Worm (Caenorhabditis elegans): ENCODE data around the gene prk-2.

The prk-2 gene

DNA sequence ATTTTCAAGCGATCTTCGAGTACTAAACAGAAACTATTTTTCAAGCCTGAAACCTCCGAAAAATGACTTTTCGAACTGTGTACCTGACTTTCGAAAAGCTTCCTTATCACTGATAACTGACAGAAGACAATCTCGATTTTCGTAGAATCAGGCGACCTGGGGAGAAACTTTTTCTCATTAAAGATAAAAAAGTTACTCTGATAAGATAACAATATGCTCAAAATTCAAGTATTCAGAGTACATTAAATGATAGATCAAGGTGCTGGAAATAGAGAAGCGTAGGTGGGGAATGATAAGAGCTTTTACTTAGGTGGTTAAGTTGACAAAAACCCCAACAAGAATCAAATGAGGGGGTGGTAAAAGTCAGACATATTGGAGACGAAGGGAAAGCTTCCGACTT lies at the start of gene prk-2 (continued):
- TF ChIP-seq ctbp-1 (GFP tag; IDR thresholded peaks at IDR 0.05), result no peak

DNA sequence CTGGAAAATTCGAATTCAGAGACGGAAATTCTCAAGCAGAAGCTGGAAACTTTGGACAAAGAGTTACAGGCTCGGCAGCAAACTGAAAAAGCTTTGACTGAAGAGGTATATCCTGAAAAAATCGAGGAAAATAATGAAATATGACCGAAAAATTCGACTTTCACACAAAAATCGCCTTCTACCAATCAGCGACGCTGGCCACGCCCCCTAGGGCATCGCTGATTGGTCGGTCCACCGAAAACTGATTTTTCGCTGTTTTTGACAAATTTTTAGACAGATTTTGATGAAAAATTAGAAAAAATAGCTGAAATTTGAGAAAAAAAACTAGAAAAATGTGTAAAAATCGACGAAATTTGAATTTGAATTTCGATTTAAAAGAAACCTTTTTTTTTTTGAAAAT lies 48.9 kb upstream of the prk-2 start:
- TF ChIP-seq tra-1 (GFP tag; IDR thresholded peaks at IDR 0.05), result no peak
- no peak for TF ChIP-seq arid-1 (GFP tag; conservative IDR thresholded peaks at IDR 0.05)
- TF ChIP-seq R02D3.7 (tag; optimal IDR thresholded peaks at IDR 0.05), result no peak
- TF ChIP-seq spr-3 (GFP tag; optimal IDR thresholded peaks at IDR 0.05), result no peak
- TF ChIP-seq T26A8.4 (GFP tag; IDR thresholded peaks at IDR 0.05), result no peak
- TF ChIP-seq Y105C5A.15 (GFP tag; IDR thresholded peaks at IDR 0.05), result no peak
- no peak for TF ChIP-seq lim-7 (GFP tag; IDR thresholded peaks at IDR 0.05)
- TF ChIP-seq lin-39 (tag; optimal IDR thresholded peaks at IDR 0.05), result no peak
- no peak for TF ChIP-seq zip-11 (GFP tag; IDR thresholded peaks at IDR 0.05)
- TF ChIP-seq Y48G9A.11 (GFP tag; IDR thresholded peaks at IDR 0.05), result no peak
- no peak for TF ChIP-seq zip-2 (tag; optimal IDR thresholded peaks at IDR 0.05)

DNA sequence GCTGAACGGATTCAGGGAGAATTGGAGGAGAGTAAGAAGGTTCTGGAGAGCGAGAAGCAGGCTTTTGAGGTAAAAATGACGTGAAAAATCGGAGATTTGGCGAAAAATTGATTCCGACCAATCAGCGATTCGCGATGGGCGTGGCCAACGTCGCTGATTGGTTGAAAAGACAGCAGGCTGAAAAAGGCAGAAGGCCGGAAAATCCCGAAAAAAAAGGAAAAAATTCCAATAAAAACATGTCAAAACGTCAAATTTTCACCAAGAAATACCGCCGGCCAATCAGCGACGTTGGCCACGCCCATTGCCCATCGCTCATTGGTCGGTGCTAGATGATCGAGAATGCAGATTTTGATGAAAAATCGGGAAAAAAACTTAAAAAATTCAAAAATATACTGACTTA lies 47.4 kb upstream of the prk-2 start:
- TF ChIP-seq fkh-10 (GFP tag; optimal IDR thresholded peaks at IDR 0.05) (no peak), F26F4.8 (GFP tag; conservative IDR thresholded peaks at IDR 0.05) (no peak), ZK546.5 (tag; optimal IDR thresholded peaks at IDR 0.05) (no peak), hif-1 (tag; optimal IDR thresholded peaks at IDR 0.05) (no peak), saeg-2 (GFP tag; IDR thresholded peaks at IDR 0.05) (no peak), nhr-6 (tag; optimal IDR thresholded peaks at IDR 0.05) (no peak), nhr-102 (tag; optimal IDR thresholded peaks at IDR 0.05) (no peak), hmg-1.1 (GFP tag; IDR thresholded peaks at IDR 0.05) (no peak), lin-13 (GFP tag; optimal IDR thresholded peaks at IDR 0.05) (no peak)

DNA sequence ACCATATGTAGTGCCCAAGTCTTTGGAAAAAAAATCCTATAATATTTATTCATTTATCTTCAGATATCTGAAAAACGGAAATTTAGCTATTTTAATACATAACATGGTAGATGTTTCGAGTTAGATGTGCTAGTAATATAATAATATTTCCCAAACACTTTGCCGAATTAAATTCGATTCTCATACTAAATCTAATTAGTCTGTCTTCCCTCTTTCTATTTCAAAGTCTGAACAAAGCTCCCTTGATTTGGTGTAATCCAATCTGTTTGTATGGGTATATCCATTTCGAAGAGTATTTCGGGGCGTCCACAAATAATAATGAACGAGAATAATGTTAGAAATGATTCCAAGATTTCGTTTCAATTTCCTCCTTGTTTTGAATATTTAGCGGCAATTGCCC lies 44.4 kb upstream of the prk-2 start:
- TF ChIP-seq ces-1 (GFP tag; optimal IDR thresholded peaks at IDR 0.05), result peak; percentile 19
- no peak for TF ChIP-seq zfp-3 (GFP tag; conservative IDR thresholded peaks at IDR 0.05)
- no peak for TF ChIP-seq ZK337.2 (GFP tag; IDR thresholded peaks at IDR 0.05)

DNA sequence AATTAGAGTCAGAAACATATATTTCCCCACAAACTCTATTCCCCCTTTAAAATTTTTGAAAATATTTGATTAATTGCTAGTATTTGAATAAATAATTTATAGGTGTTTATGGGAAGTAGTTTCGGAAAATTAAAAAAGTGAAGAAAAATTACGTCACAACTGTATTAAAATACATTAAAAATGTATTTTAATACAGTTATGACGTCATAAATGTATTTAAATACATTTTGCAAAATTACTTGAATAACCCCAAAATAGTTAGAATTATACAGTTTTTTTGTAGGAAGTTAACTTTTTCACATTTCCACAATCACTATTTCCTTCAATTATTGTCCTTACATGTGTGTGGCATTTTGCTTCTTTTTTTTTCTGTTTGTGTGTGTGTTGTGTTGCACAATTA lies 43.4 kb upstream of the prk-2 start:
- TF ChIP-seq madf-5 (GFP tag; IDR thresholded peaks at IDR 0.05) (no peak), duxl-1 (tag; optimal IDR thresholded peaks at IDR 0.05; ENCODE audit: poor library complexity) (no peak), aha-1 (tag) (peak; percentile 82)

DNA sequence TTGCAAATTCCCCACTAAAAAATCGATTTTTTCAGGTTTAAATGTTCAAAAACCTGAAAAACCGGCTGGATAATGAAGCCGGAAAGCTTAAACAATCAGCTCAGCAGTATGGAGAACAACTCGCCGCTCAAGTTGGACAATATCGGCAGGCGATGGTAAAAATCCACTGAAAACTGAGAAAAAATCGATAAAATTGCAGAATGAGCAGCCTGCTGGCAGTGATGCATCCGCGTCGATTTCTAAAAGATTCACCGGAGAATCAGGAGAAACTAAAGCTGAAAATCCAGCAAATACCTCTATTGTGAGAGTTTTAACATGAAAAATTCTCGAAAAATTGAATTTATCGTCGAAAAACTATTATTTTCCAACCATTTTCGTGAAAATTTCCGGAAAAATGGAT lies 35.5 kb upstream of the prk-2 start, which contains the start of gene golg-4:
Gene golg-4 (plus strand): TSS at position 34 of the 400 bp plus-strand sequence.
- TF ChIP-seq fos-1 (tag; optimal IDR thresholded peaks at IDR 0.05) (no peak), lin-38 (GFP tag; IDR thresholded peaks at IDR 0.05) (no peak), zfp-2 (tag; optimal IDR thresholded peaks at IDR 0.05) (no peak), Y75B8A.6 (GFP tag; IDR thresholded peaks at IDR 0.05) (no peak), gei-8 (GFP tag; optimal IDR thresholded peaks at IDR 0.05) (no peak), daf-16 (GFP tag; optimal IDR thresholded peaks at IDR 0.05) (no peak), daf-16 (tag; optimal IDR thresholded peaks at IDR 0.05) (no peak), nhr-25 (tag; optimal IDR thresholded peaks at IDR 0.05; ENCODE audit: borderline replicate concordance, insufficient read depth) (no peak), zfp-3 (GFP tag; conservative IDR thresholded peaks at IDR 0.05) (no peak), nhr-76 (tag; optimal IDR thresholded peaks at IDR 0.05) (no peak), ceh-20 (GFP tag; IDR thresholded peaks at IDR 0.05) (no peak), attf-4 (tag; optimal IDR thresholded peaks at IDR 0.05) (no peak), Y5F2A.4 (GFP tag; optimal IDR thresholded peaks at IDR 0.05) (no peak), php-3 (GFP tag; IDR thresholded peaks at IDR 0.05) (0 out of 2 replicates have a peak, but pooled peaks have one; percentile 12), ama-1 (optimal IDR thresholded peaks at IDR 0.05) (peak; percentile 35), vab-7 (GFP tag; IDR thresholded peaks at IDR 0.05) (no peak), T26A8.4 (GFP tag; IDR thresholded peaks at IDR 0.05) (peak; percentile 29; the same call in 1 of the 2 replicates), aha-1 (tag) (no peak), snpc-4 (tag; optimal IDR thresholded peaks at IDR 0.05) (no peak), fkh-10 (GFP tag; optimal IDR thresholded peaks at IDR 0.05) (no peak), mxl-2 (GFP tag; conservative IDR thresholded peaks at IDR 0.05) (no peak), daf-19 (GFP tag; conservative IDR thresholded peaks at IDR 0.05) (no peak), lim-7 (GFP tag; IDR thresholded peaks at IDR 0.05) (no peak)
